Worm (Caenorhabditis elegans) whole organism, L1 larva: ENCODE data around the gene K10B4.3.

Source experiments
- Y116A8C.19 ChIP-seq: sonication (generic microtip); optimal IDR thresholded peaks from 2 replicates; lab custom pipeline; 2016; ENCODE audit warnings: missing compliant biosample characterization, missing genetic modification characterization, borderline replicate concordance
- dpl-1 ChIP-seq, 3 experiments: fragments of 150-350 bp in 2 of 3; sonication (generic microtip) in 1 of 3; optimal IDR thresholded peaks; 2 replicates each; lab custom pipeline; 2014 to 2017; ENCODE audit warnings: missing biosample characterization in 3 of 3, missing genetic modification characterization in 3 of 3, missing genetic modification reagents in 3 of 3
- egl-13 ChIP-seq: sonication (generic microtip); optimal IDR thresholded peaks from 2 replicates; lab custom pipeline; 2016; ENCODE audit warnings: missing genotype, missing genetic modification reagents, missing genetic modification characterization, missing compliant biosample characterization
- egl-27 ChIP-seq, 2 experiments: fragments of 150-350 bp in 1 of 2; sonication (generic microtip); optimal IDR thresholded peaks; 3 replicates each; lab custom pipeline; 2017 to 2018; ENCODE audit warnings: missing biosample characterization in 2 of 2, missing genetic modification characterization in 2 of 2, missing genetic modification reagents in 2 of 2
- elt-2 ChIP-seq: sonication (generic microtip); optimal IDR thresholded peaks from 2 replicates; lab custom pipeline; 2016; ENCODE audit warnings: missing genetic modification characterization, mild to moderate bottlenecking, inconsistent platforms, missing compliant biosample characterization, missing genetic modification reagents
- jun-1 ChIP-seq: fragments of 150-350 bp; optimal IDR thresholded peaks from 2 replicates; lab custom pipeline; 2014; ENCODE audit warnings: missing biosample characterization, missing genetic modification reagents, missing genetic modification characterization
- lin-35 ChIP-seq, 2 experiments: fragments of 150-350 bp; optimal IDR thresholded peaks; 2 replicates each; lab custom pipeline; 2014; ENCODE audit warnings: missing biosample characterization in 2 of 2, missing genetic modification characterization in 2 of 2, missing genetic modification reagents in 2 of 2
- lin-39 ChIP-seq: fragments of 150-350 bp; optimal IDR thresholded peaks from 2 replicates; lab custom pipeline; 2014; ENCODE audit warnings: missing biosample characterization, missing genetic modification reagents, missing genetic modification characterization
- ztf-4 ChIP-seq: fragments of 150-350 bp; optimal IDR thresholded peaks from 2 replicates; lab custom pipeline; 2014; ENCODE audit warnings: missing biosample characterization, missing genetic modification characterization

DNA sequence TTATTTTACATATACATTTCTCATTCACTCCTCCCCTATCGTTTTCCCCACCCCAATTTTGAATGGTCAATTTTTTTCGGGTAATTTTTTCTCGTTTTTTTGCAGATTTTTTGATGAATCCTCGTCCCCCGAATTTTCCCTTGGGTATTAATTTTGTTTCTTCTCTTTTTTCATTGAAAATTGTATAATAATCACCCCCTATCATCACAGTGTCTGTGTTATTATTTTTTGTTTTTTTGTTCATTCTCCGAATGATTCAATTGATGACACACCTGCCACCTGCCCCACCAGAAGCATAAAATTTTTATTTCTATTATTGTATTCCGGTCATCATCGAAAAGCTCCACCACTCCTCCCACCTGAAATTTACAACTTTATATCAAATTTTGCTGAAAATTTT, 31.3 kb upstream of the K10B4.3 start, which contains the start of gene T25D3.3:
- no peak for TF ChIP-seq jun-1 (tag; lab: Kevin White, UChicago)
- TF ChIP-seq egl-13 (tag; lab: Kevin White, UChicago): no peak
- no peak for TF ChIP-seq Y116A8C.19 (tag; lab: Kevin White, UChicago)
- no peak for TF ChIP-seq elt-2 (tag; lab: Kevin White, UChicago)
- TF ChIP-seq lin-35 (GFP tag; optimal IDR thresholded peaks at IDR 0.05; lab: Kevin White, UChicago): no peak
- TF ChIP-seq lin-39 (tag; lab: Kevin White, UChicago): no peak
- TF ChIP-seq egl-27 (tag; optimal IDR thresholded peaks at IDR 0.05; lab: Kevin White, UChicago): no peak
- no peak for TF ChIP-seq ztf-4 (tag; lab: Kevin White, UChicago)
- TF ChIP-seq dpl-1 (GFP tag; optimal IDR thresholded peaks at IDR 0.05; lab: Kevin White, UChicago): no peak
